Fruit fly (Drosophila melanogaster): ENCODE measurements around the gene CG15043.
A peak's percentile ranks its signal among the peaks of the same experiment; 100 is the strongest.

Gene CG15043

DNA sequence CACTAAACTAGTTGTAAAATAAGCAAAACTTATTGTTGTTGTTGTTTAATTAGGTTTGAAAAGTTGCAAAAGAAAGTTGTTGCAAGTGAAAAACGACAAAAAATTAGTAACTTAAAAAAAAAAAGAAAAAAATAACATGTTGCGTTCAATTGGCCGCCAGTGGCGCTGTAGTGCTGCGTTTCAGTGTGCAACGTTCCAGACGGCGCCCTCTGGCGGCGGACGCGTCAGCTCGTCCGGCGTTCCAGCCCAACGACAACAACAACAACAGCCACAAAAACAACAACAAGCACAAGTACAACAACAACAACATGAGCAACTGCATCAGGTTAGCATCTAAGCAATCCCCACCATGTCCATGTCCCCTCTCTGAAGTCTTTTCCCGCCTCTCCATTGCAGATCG, 23.4 kb upstream of the CG15043 start (continued):
- TF ChIP-seq dac (GFP tag; optimal IDR thresholded peaks at IDR 0.05) (peak; percentile 52), fkh (GFP tag; optimal IDR thresholded peaks at IDR 0.05) (no peak), Met (GFP tag; optimal IDR thresholded peaks at IDR 0.05) (peak; percentile 14), salr (GFP tag; optimal IDR thresholded peaks at IDR 0.05) (no peak), CG3919 (GFP tag; optimal IDR thresholded peaks at IDR 0.05) (no peak), pdm3 (GFP tag; optimal IDR thresholded peaks at IDR 0.05) (peak; percentile 30), acj6 (GFP tag; optimal IDR thresholded peaks at IDR 0.05) (no peak), Sox102F (GFP tag; optimal IDR thresholded peaks at IDR 0.05) (no peak), CG6792 (GFP tag; optimal IDR thresholded peaks at IDR 0.05) (peak; percentile 17)

dm6 chrX:18515988-18516541, 22.1 kb upstream of the CG15043 start:
- peak; percentile 15 for TF ChIP-seq acj6 (GFP tag; optimal IDR thresholded peaks at IDR 0.05)
- TF ChIP-seq Ets21C (GFP tag; optimal IDR thresholded peaks at IDR 0.05): peak; percentile 2
- peak; percentile 6 for TF ChIP-seq Eip75B (GFP tag; optimal IDR thresholded peaks at IDR 0.05)
- TF ChIP-seq CG6163 (GFP tag; IDR thresholded peaks at IDR 0.05): 0 out of 3 replicates have a peak, but pooled peaks have one; percentile 27
- no peak for TF ChIP-seq vri (GFP tag; optimal IDR thresholded peaks at IDR 0.05)
- TF ChIP-seq dac (GFP tag; optimal IDR thresholded peaks at IDR 0.05): no peak
- TF ChIP-seq Eip78C (GFP tag): peak; percentile 39
- 0 out of 3 replicates have a peak, but pooled peaks have one; percentile 24 for TF ChIP-seq eg (GFP tag; IDR thresholded peaks at IDR 0.05)
- TF ChIP-seq CG34406 (GFP tag; optimal IDR thresholded peaks at IDR 0.05): no peak
- peak in 1 of 2 experiments; percentile 20 for TF ChIP-seq salr (GFP tag; optimal IDR thresholded peaks at IDR 0.05)
- peak; percentile 15 for TF ChIP-seq Sox102F (GFP tag; optimal IDR thresholded peaks at IDR 0.05)
- TF ChIP-seq svp (GFP tag): peak; percentile 58
- no peak for TF ChIP-seq Ets96B (tag; optimal IDR thresholded peaks at IDR 0.05)
- TF ChIP-seq CG6808 (GFP tag; optimal IDR thresholded peaks at IDR 0.05): peak; percentile 48
- TF ChIP-seq Hr39 (GFP tag; optimal IDR thresholded peaks at IDR 0.05): peak; percentile 11

- TF ChIP-seq CG6276 (GFP tag; optimal IDR thresholded peaks at IDR 0.05) (peak; percentile 2), CG8632 (GFP tag; optimal IDR thresholded peaks at IDR 0.05) (no peak), eg (GFP tag; IDR thresholded peaks at IDR 0.05) (peak; percentile 26; the same call in 1 of the 3 replicates), Eip78C (GFP tag) (peak; percentile 9), fd85E (GFP tag; optimal IDR thresholded peaks at IDR 0.05) (no peak), Sox15 (GFP tag; optimal IDR thresholded peaks at IDR 0.05) (no peak)
These were observed 21.4 kb upstream of the CG15043 start, which contains the start of the genes Bx and HisRS for dm6 chrX:18515205-18515921. Bx (plus strand) TSS chrX:18515428. HisRS (plus strand) TSS chrX:18515428.

- no peak for TF ChIP-seq Sox14 (GFP tag; optimal IDR thresholded peaks at IDR 0.05)
- no peak for TF ChIP-seq CG11294 (GFP tag; IDR thresholded peaks at IDR 0.05)
- no peak for TF ChIP-seq Hr38 (GFP tag; optimal IDR thresholded peaks at IDR 0.05)
- no peak for TF ChIP-seq Hr4 (GFP tag; optimal IDR thresholded peaks at IDR 0.05)
- no peak for TF ChIP-seq CG7368 (GFP tag; optimal IDR thresholded peaks at IDR 0.05)
- TF ChIP-seq CG8319 (GFP tag; optimal IDR thresholded peaks at IDR 0.05): no peak
- TF ChIP-seq net (GFP tag; optimal IDR thresholded peaks at IDR 0.05): no peak
- no peak for TF ChIP-seq Met (GFP tag; optimal IDR thresholded peaks at IDR 0.05)
- TF ChIP-seq CG11762 (GFP tag; optimal IDR thresholded peaks at IDR 0.05; ENCODE audit: insufficient read depth): no peak
- TF ChIP-seq esn (GFP tag; optimal IDR thresholded peaks at IDR 0.05): no peak
- no peak for TF ChIP-seq CG1621 (tag; optimal IDR thresholded peaks at IDR 0.05)
- no peak for TF ChIP-seq dsx (GFP tag; optimal IDR thresholded peaks at IDR 0.05; ENCODE audit: poor library complexity, severe bottlenecking)
- no peak for TF ChIP-seq CG6854 (GFP tag; optimal IDR thresholded peaks at IDR 0.05)
- no peak for TF ChIP-seq CG8632 (GFP tag; optimal IDR thresholded peaks at IDR 0.05)
- TF ChIP-seq fd59A (GFP tag; optimal IDR thresholded peaks at IDR 0.05): no peak
These were observed 20.8 kb upstream of the CG15043 start, which contains the start of gene CG6470 for dm6 chrX:18514767-18515166. CG6470 (minus strand) TSS chrX:18514867.
